Fruit fly (Drosophila melanogaster) whole organism, embryonic: ENCODE measurements around the gene CG33986.

Experiments used
- BEAF-32 ChIP-seq: fragments of 200-800 bp; sonication (Bioruptor generic); optimal IDR thresholded peaks from 3 replicates; lab custom pipeline; 2017; ENCODE audit warnings: missing biosample characterization, missing genetic modification characterization, mild to moderate bottlenecking, moderate library complexity, missing genetic modification reagents
- Bteb2 ChIP-seq: fragments of 200-800 bp; sonication (Bioruptor generic); optimal IDR thresholded peaks from 2 replicates; lab custom pipeline; 2016; ENCODE audit warnings: missing biosample characterization, missing genetic modification characterization
- CG10147 ChIP-seq: fragments of 200-800 bp; sonication (Bioruptor generic); optimal IDR thresholded peaks from 2 replicates; lab custom pipeline; 2019; ENCODE audit warnings: missing biosample characterization, mild to moderate bottlenecking, missing genetic modification characterization, moderate library complexity
- CG10209 ChIP-seq: fragments of 200-800 bp; sonication (Bioruptor generic); optimal IDR thresholded peaks from 3 replicates; lab custom pipeline; 2017; ENCODE audit warnings: missing biosample characterization, mild to moderate bottlenecking, missing genetic modification characterization, missing genetic modification reagents
- CG10462 ChIP-seq: fragments of 200-800 bp; sonication (Bioruptor generic); optimal IDR thresholded peaks from 2 replicates; lab custom pipeline; 2016; ENCODE audit warnings: missing biosample characterization, missing genetic modification characterization
- CG10543 ChIP-seq: fragments of 200-800 bp; sonication (Bioruptor generic); optimal IDR thresholded peaks from 3 replicates; lab custom pipeline; 2017; ENCODE audit warnings: missing biosample characterization, mild to moderate bottlenecking, missing genetic modification characterization, moderate library complexity
- CG10959 ChIP-seq: fragments of 200-800 bp; sonication (Bioruptor generic); IDR thresholded peaks from 2 replicates; pipeline ENCODE4 v1.3.6; 2022; ENCODE audit warnings: missing biosample characterization, missing genetic modification characterization
- CG11093 ChIP-seq: fragments of 200-800 bp; sonication (Bioruptor generic); IDR thresholded peaks from 3 replicates; pipeline ENCODE4 v1.3.6; 2022; ENCODE audit warnings: missing biosample characterization, missing genetic modification characterization
- CG11504 ChIP-seq: fragments of 200-800 bp; sonication (Bioruptor generic); optimal IDR thresholded peaks from 3 replicates; lab custom pipeline; 2019; ENCODE audit warnings: missing biosample characterization, mild to moderate bottlenecking, missing genetic modification characterization, moderate library complexity
- CG13424 ChIP-seq: fragments of 200-800 bp; sonication (Bioruptor generic); optimal IDR thresholded peaks from 2 replicates; lab custom pipeline; 2019; ENCODE audit warnings: missing biosample characterization, mild to moderate bottlenecking, missing genetic modification characterization, moderate library complexity
- CG15696 ChIP-seq: fragments of 200-800 bp; sonication (Bioruptor generic); optimal IDR thresholded peaks from 2 replicates; lab custom pipeline; 2019; ENCODE audit warnings: missing biosample characterization, mild to moderate bottlenecking, missing genetic modification characterization, moderate library complexity
- CG1602 ChIP-seq: fragments of 200-800 bp; sonication (Bioruptor generic); optimal IDR thresholded peaks from 3 replicates; lab custom pipeline; 2016; ENCODE audit warnings: missing biosample characterization, missing genetic modification characterization
- CG16813 ChIP-seq: fragments of 200-800 bp; sonication (Bioruptor generic); IDR thresholded peaks from 3 replicates; pipeline ENCODE4 v1.3.6; 2022; ENCODE audit warnings: missing biosample characterization, missing genetic modification characterization; ENCODE audit not compliant: partially characterized antibody
- CG16815 ChIP-seq: fragments of 200-800 bp; sonication (Bioruptor generic); optimal IDR thresholded peaks from 3 replicates; lab custom pipeline; 2017; ENCODE audit warnings: missing biosample characterization, mild to moderate bottlenecking, missing genetic modification characterization
- CG18599 ChIP-seq: fragments of 200-800 bp; sonication (Bioruptor generic); optimal IDR thresholded peaks from 3 replicates; lab custom pipeline; 2017; ENCODE audit warnings: missing biosample characterization, missing genetic modification characterization, mild to moderate bottlenecking, moderate library complexity, missing genetic modification reagents
- CG2116 ChIP-seq: fragments of 200-800 bp; sonication (Bioruptor generic); optimal IDR thresholded peaks from 3 replicates; lab custom pipeline; 2018; ENCODE audit warnings: missing biosample characterization, mild to moderate bottlenecking, missing genetic modification characterization
- CG2202 ChIP-seq: fragments of 200-800 bp; sonication (Bioruptor generic); optimal IDR thresholded peaks from 2 replicates; lab custom pipeline; 2018; ENCODE audit warnings: missing biosample characterization, mild to moderate bottlenecking, missing genetic modification characterization
- CG3163 ChIP-seq: fragments of 200-800 bp; sonication (Bioruptor generic); optimal IDR thresholded peaks from 3 replicates; lab custom pipeline; 2016; ENCODE audit warnings: missing biosample characterization, missing genetic modification characterization
- CG32767 ChIP-seq: fragments of 200-800 bp; sonication (Bioruptor generic); IDR thresholded peaks from 2 replicates; pipeline ENCODE4 v1.3.6; 2022; ENCODE audit warnings: missing biosample characterization, missing genetic modification characterization
- CG4424 ChIP-seq: fragments of 200-800 bp; sonication (Bioruptor generic); optimal IDR thresholded peaks from 3 replicates; lab custom pipeline; 2016; ENCODE audit warnings: missing biosample characterization, missing genetic modification characterization
- CG6254 ChIP-seq: fragments of 200-800 bp; sonication (Bioruptor generic); optimal IDR thresholded peaks from 3 replicates; lab custom pipeline; 2017; ENCODE audit warnings: mild to moderate bottlenecking, missing biosample characterization, missing genetic modification reagents, missing genetic modification characterization
- CG7271 ChIP-seq: fragments of 200-800 bp; sonication (Bioruptor generic); optimal IDR thresholded peaks from 2 replicates; lab custom pipeline; 2018; ENCODE audit warnings: missing biosample characterization, mild to moderate bottlenecking, missing genetic modification characterization, moderate library complexity
- CG8478 ChIP-seq: fragments of >200 bp; optimal IDR thresholded peaks from 2 replicates; lab custom pipeline; 2018
- CG9797 ChIP-seq: fragments of 200-800 bp; sonication (Bioruptor generic); optimal IDR thresholded peaks from 3 replicates; lab custom pipeline; 2018; ENCODE audit warnings: missing biosample characterization, mild to moderate bottlenecking, missing genetic modification characterization
- Dad ChIP-seq: fragments of 200-800 bp; sonication (Bioruptor generic); optimal IDR thresholded peaks from 3 replicates; lab custom pipeline; 2016; ENCODE audit warnings: missing biosample characterization, missing genetic modification characterization
- Dip2 ChIP-seq: fragments of 200-800 bp; sonication (Bioruptor generic); IDR thresholded peaks from 2 replicates; pipeline ENCODE4 v1.3.6; 2022; ENCODE audit warnings: missing biosample characterization, missing genetic modification characterization
- Eip74EF ChIP-seq, 2 experiments: fragments of 200-800 bp in 1 of 2; fragments of >200 bp in 1 of 2; sonication (Bioruptor generic) in 1 of 2; optimal IDR thresholded peaks; 2 replicates each; lab custom pipeline; 2017 to 2019; ENCODE audit warnings: missing biosample characterization in 2 of 2, missing genetic modification characterization in 2 of 2, mild to moderate bottlenecking in 1 of 2, moderate library complexity in 1 of 2
- H15 ChIP-seq: fragments of 200-800 bp; sonication (Bioruptor generic); IDR thresholded peaks from 3 replicates; pipeline ENCODE4 v1.3.6; 2022; ENCODE audit warnings: missing biosample characterization, missing genetic modification characterization
- HHEX ChIP-seq: fragments of 200-800 bp; sonication (Bioruptor generic); optimal IDR thresholded peaks from 3 replicates; lab custom pipeline; 2017; ENCODE audit warnings: missing biosample characterization, mild to moderate bottlenecking, missing genetic modification characterization, missing genetic modification reagents
- HmgD ChIP-seq: fragments of 200-800 bp; sonication (Bioruptor generic); optimal IDR thresholded peaks from 3 replicates; lab custom pipeline; 2016; ENCODE audit warnings: missing biosample characterization, missing genetic modification characterization
- Jarid2 ChIP-seq: fragments of 200-800 bp; sonication (Bioruptor generic); optimal IDR thresholded peaks from 3 replicates; lab custom pipeline; 2017; ENCODE audit warnings: mild to moderate bottlenecking, missing biosample characterization, missing genetic modification reagents, missing genetic modification characterization
- Lpt ChIP-seq: fragments of >200 bp; optimal IDR thresholded peaks from 2 replicates; lab custom pipeline; 2018; ENCODE audit warnings: missing biosample characterization, missing genetic modification characterization
- Nf-YC ChIP-seq: fragments of 200-800 bp; optimal IDR thresholded peaks from 3 replicates; lab custom pipeline; 2019; ENCODE audit warnings: missing biosample characterization, mild to moderate bottlenecking, missing genetic modification characterization, moderate library complexity
- Pdp1 ChIP-seq, 2 experiments: fragments of 200-800 bp; sonication (Bioruptor generic); optimal IDR thresholded peaks; 3 replicates each; lab custom pipeline; 2016; ENCODE audit warnings: missing biosample characterization in 2 of 2, missing genetic modification characterization in 2 of 2, mild to moderate bottlenecking in 1 of 2, moderate library complexity in 1 of 2
- Sox102F ChIP-seq: fragments of 200-800 bp; sonication (Bioruptor generic); optimal IDR thresholded peaks from 2 replicates; lab custom pipeline; 2018; ENCODE audit warnings: missing biosample characterization, mild to moderate bottlenecking, missing genetic modification characterization, moderate library complexity
- Sry-β ChIP-seq: fragments of 200-800 bp; sonication (Bioruptor generic); optimal IDR thresholded peaks from 2 replicates; lab custom pipeline; 2018; ENCODE audit warnings: missing biosample characterization, mild to moderate bottlenecking, missing genetic modification characterization, moderate library complexity
- ac ChIP-seq: fragments of 200-800 bp; sonication (Bioruptor generic); optimal IDR thresholded peaks from 3 replicates; lab custom pipeline; 2017; ENCODE audit warnings: missing biosample characterization, mild to moderate bottlenecking, missing genetic modification characterization
- bbx ChIP-seq: fragments of 200-800 bp; sonication (Bioruptor generic); IDR thresholded peaks from 2 replicates; pipeline ENCODE4 v1.3.6; 2022; ENCODE audit warnings: missing biosample characterization, missing genetic modification characterization; ENCODE audit not compliant: partially characterized antibody
- dm ChIP-seq: fragments of 200-800 bp; sonication (Bioruptor generic); optimal IDR thresholded peaks from 3 replicates; lab custom pipeline; 2016; ENCODE audit warnings: missing biosample characterization, missing genetic modification characterization
- fu2 ChIP-seq: fragments of 200-800 bp; sonication (Bioruptor generic); optimal IDR thresholded peaks from 2 replicates; lab custom pipeline; 2016; ENCODE audit warnings: missing biosample characterization, missing genetic modification characterization
- maf-S ChIP-seq: fragments of 200-800 bp; sonication (Bioruptor generic); optimal IDR thresholded peaks from 2 replicates; lab custom pipeline; 2016; ENCODE audit warnings: missing biosample characterization, missing genetic modification characterization
- nau ChIP-seq: fragments of 200-800 bp; sonication (Bioruptor generic); optimal IDR thresholded peaks from 3 replicates; lab custom pipeline; 2017; ENCODE audit warnings: missing biosample characterization, mild to moderate bottlenecking, missing genetic modification characterization, missing genetic modification reagents
- nerfin-1 ChIP-seq: fragments of 200-800 bp; sonication (Bioruptor generic); optimal IDR thresholded peaks from 3 replicates; lab custom pipeline; 2019; ENCODE audit warnings: missing biosample characterization, mild to moderate bottlenecking, missing genetic modification characterization, moderate library complexity
- onecut ChIP-seq: fragments of 200-800 bp; sonication (Bioruptor generic); IDR thresholded peaks from 2 replicates; pipeline ENCODE4 v1.3.6; 2022; ENCODE audit warnings: missing biosample characterization, missing genetic modification characterization
- slp2 ChIP-seq: fragments of 200-800 bp; sonication (Bioruptor generic); optimal IDR thresholded peaks from 2 replicates; lab custom pipeline; 2016; ENCODE audit warnings: missing biosample characterization, missing genetic modification characterization
- tap ChIP-seq: fragments of 200-800 bp; optimal IDR thresholded peaks from 3 replicates; lab custom pipeline; 2019; ENCODE audit warnings: missing biosample characterization, mild to moderate bottlenecking, missing genetic modification characterization, moderate library complexity
- tll ChIP-seq, 2 experiments: fragments of 200-800 bp in 1 of 2; fragments of >200 bp in 1 of 2; sonication (Bioruptor generic) in 1 of 2; optimal IDR thresholded peaks; 2 replicates each; lab custom pipeline; 2017 to 2019; ENCODE audit warnings: missing biosample characterization in 2 of 2, missing genetic modification characterization in 2 of 2, mild to moderate bottlenecking in 1 of 2, moderate library complexity in 1 of 2
- zen2 ChIP-seq: fragments of 200-800 bp; sonication (Bioruptor generic); IDR thresholded peaks from 3 replicates; pipeline ENCODE4 v1.3.6; 2022; ENCODE audit warnings: missing biosample characterization, missing genetic modification characterization; ENCODE audit not compliant: partially characterized antibody

CG33986 gene

DNA sequence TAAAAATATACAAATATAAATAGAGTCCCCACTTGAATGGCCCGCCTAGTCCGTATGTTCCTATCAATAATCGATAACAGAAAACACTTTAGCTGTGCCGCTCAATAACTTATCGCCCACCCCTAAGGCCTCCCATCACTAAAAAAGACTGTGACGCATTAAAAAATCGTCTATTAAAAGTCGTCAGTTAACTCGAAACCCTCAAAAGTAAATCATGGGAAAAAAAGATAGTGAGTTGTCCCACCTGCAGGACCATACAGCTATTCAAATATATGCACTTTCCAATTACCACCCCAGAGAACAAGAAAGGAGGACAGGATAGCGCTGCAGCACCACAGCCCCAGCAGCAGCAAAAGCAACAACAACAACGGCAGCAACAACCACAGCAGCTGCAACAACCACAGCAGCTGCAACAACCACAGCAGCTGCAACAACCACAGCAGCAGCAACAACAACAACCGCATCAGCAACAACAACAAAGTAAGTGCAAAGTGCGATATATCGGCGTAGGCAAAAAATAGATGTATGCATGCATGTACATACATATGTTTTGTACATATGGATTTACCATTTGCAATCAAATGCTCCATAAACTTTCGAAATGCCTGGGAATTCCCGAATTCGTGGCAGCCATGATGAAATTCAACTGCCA, 29.1 kb upstream of the CG33986 start, which contains the start of gene AGO2 (continued):
- TF ChIP-seq CG15696 (tag; lab: Kevin White, UChicago) (no peak), CG11504 (tag; lab: Kevin White, UChicago) (peak; percentile 76), Nf-YC (tag; lab: Kevin White, UChicago) (peak; percentile 19), CG10462 (no peak), ac (GFP tag; lab: Kevin White, UChicago) (peak; percentile 55), tll (GFP tag; optimal IDR thresholded peaks at IDR 0.05; lab: Kevin White, UChicago) (no peak), CG4424 (GFP tag; lab: Kevin White, UChicago) (no peak), fu2 (peak; percentile 29), CG10209 (GFP tag; lab: Kevin White, UChicago) (no peak), CG32767 (GFP tag; lab: Robert Waterston, UW) (no peak), CG13424 (peak; percentile 8), Pdp1 (GFP tag; optimal IDR thresholded peaks at IDR 0.05; lab: Kevin White, UChicago) (peak in 1 of 2 experiments; percentile 44), bbx (peak; percentile 69), Lpt (no peak), dm (GFP tag; lab: Kevin White, UChicago) (no peak), nerfin-1 (tag; lab: Kevin White, UChicago) (peak; percentile 21), CG16815 (no peak), Dad (GFP tag; lab: Kevin White, UChicago) (no peak), nau (peak; percentile 46), CG3163 (GFP tag; lab: Kevin White, UChicago) (peak; percentile 32), CG11093 (GFP tag; lab: Robert Waterston, UW) (no peak), CG2116 (GFP tag; lab: Kevin White, UChicago) (peak; percentile 91), maf-S (GFP tag; lab: Kevin White, UChicago) (no peak), CG6254 (GFP tag; lab: Kevin White, UChicago) (no peak), Bteb2 (GFP tag; lab: Kevin White, UChicago) (no peak), slp2 (GFP tag; lab: Kevin White, UChicago) (no peak), zen2 (GFP tag; lab: Robert Waterston, UW) (peak; percentile 69; the same call in 2 of the 3 replicates), BEAF-32 (peak; percentile 69), Sox102F (GFP tag; lab: Kevin White, UChicago) (no peak), CG16813 (peak; percentile 68; the same call in 2 of the 3 replicates), CG7271 (tag; lab: Kevin White, UChicago) (peak; percentile 48), tap (tag; lab: Kevin White, UChicago) (no peak), HHEX (GFP tag; lab: Kevin White, UChicago) (peak; percentile 21), HmgD (GFP tag; lab: Kevin White, UChicago) (peak; percentile 91), CG10543 (GFP tag; lab: Kevin White, UChicago) (no peak), onecut (GFP tag; lab: Robert Waterston, UW) (peak; percentile 47), CG10959 (GFP tag; lab: Robert Waterston, UW) (no peak), CG9797 (GFP tag; lab: Kevin White, UChicago) (peak; percentile 53), CG8478 (no peak), Eip74EF (GFP tag; optimal IDR thresholded peaks at IDR 0.05; lab: Kevin White, UChicago) (peak in 1 of 2 experiments; percentile 29), CG18599 (GFP tag; lab: Kevin White, UChicago) (no peak), CG1602 (GFP tag; lab: Kevin White, UChicago) (no peak), CG2202 (no peak), Dip2 (GFP tag; lab: Robert Waterston, UW) (no peak), CG10147 (GFP tag; lab: Kevin White, UChicago) (peak; percentile 38), Sry-β (GFP tag; lab: Kevin White, UChicago) (no peak), H15 (no peak), Jarid2 (peak; percentile 38)
